Fruit fly (Drosophila melanogaster): ENCODE measurements around the gene yip2.
A peak's percentile ranks its signal among the peaks of the same experiment; 100 is the strongest.

Gene yip2

dm6 chr2L:9897296-9897695, 17.8 kb upstream of the yip2 start, which contains the start of gene RpS2 (continued):
- no peak for TF ChIP-seq ash1 (GFP tag; optimal IDR thresholded peaks at IDR 0.05)
- peak; percentile 24 for TF ChIP-seq CG3407 (GFP tag; optimal IDR thresholded peaks at IDR 0.05)
- no peak for TF ChIP-seq CG6254 (GFP tag; optimal IDR thresholded peaks at IDR 0.05)
- TF ChIP-seq CG11504 (tag; optimal IDR thresholded peaks at IDR 0.05) = no peak
- TF ChIP-seq repo (GFP tag; optimal IDR thresholded peaks at IDR 0.05) = no peak
- peak; percentile 99 for TF ChIP-seq hbn (GFP tag; IDR thresholded peaks at IDR 0.05; ENCODE audit: partially characterized antibody)
- no peak for TF ChIP-seq CG11695 (GFP tag; IDR thresholded peaks at IDR 0.05)
- no peak for TF ChIP-seq GATAe (GFP tag; conservative IDR thresholded peaks at IDR 0.05)
- no peak for TF ChIP-seq gt (GFP tag; IDR thresholded peaks at IDR 0.05)
- no peak for TF ChIP-seq CG18476 (GFP tag; optimal IDR thresholded peaks at IDR 0.05)
- peak; percentile 39 for TF ChIP-seq CG3995 (GFP tag; optimal IDR thresholded peaks at IDR 0.05)
- TF ChIP-seq gcm2 (GFP tag; optimal IDR thresholded peaks at IDR 0.05) = no peak
- TF ChIP-seq sqz (GFP tag; optimal IDR thresholded peaks at IDR 0.05) = peak; percentile 46
- TF ChIP-seq nerfin-1 (tag; optimal IDR thresholded peaks at IDR 0.05) = peak; percentile 51
- TF ChIP-seq CG3163 (GFP tag; optimal IDR thresholded peaks at IDR 0.05) = peak; percentile 25
- TF ChIP-seq Optix (GFP tag; IDR thresholded peaks at IDR 0.05) = no peak
- no peak for TF ChIP-seq CG11247 (GFP tag; IDR thresholded peaks at IDR 0.05)
- no peak for TF ChIP-seq CG10366 (GFP tag; IDR thresholded peaks at IDR 0.05)
- TF ChIP-seq CHES-1-like (GFP tag; optimal IDR thresholded peaks at IDR 0.05) = no peak
- peak; percentile 68 for TF ChIP-seq lab (GFP tag; optimal IDR thresholded peaks at IDR 0.05)
- no peak for TF ChIP-seq CG11723 (GFP tag; optimal IDR thresholded peaks at IDR 0.05)
- no peak for TF ChIP-seq kay (GFP tag; optimal IDR thresholded peaks at IDR 0.05)
- TF ChIP-seq CG17612 (GFP tag; IDR thresholded peaks at IDR 0.05) = no peak
- TF ChIP-seq Chrac-16 (GFP tag; optimal IDR thresholded peaks at IDR 0.05) = peak; percentile 21
- no peak for TF ChIP-seq CG16815 (GFP tag; optimal IDR thresholded peaks at IDR 0.05)
- TF ChIP-seq vvl (GFP tag; IDR thresholded peaks at IDR 0.05) = peak; percentile 69
- TF ChIP-seq CG3838 (GFP tag; optimal IDR thresholded peaks at IDR 0.05) = no peak
- peak; percentile 50 for TF ChIP-seq Fer3 (tag; optimal IDR thresholded peaks at IDR 0.05)
- no peak for TF ChIP-seq CG5953 (GFP tag; IDR thresholded peaks at IDR 0.05)
- peak; percentile 84 for TF ChIP-seq sd (tag; optimal IDR thresholded peaks at IDR 0.05)
- no peak for TF ChIP-seq stc (GFP tag; IDR thresholded peaks at IDR 0.05)
- no peak for TF ChIP-seq hkb (optimal IDR thresholded peaks at IDR 0.05)
- peak; percentile 22; the same call in 1 of the 2 replicates for TF ChIP-seq hkb (GFP tag; IDR thresholded peaks at IDR 0.05)

dm6 chr2L:9903028-9903427, 12.0 kb upstream of the yip2 start, which contains the start of gene Muc30E:
Muc30E (minus strand) TSS chr2L:9903128.
- TF ChIP-seq eve (GFP tag; optimal IDR thresholded peaks at IDR 0.05) = no peak
- TF ChIP-seq org-1 (GFP tag; optimal IDR thresholded peaks at IDR 0.05) = no peak
- TF ChIP-seq CG12104 (GFP tag; optimal IDR thresholded peaks at IDR 0.05) = no peak
- no peak for TF ChIP-seq Oli (tag; optimal IDR thresholded peaks at IDR 0.05)
- TF ChIP-seq dan (GFP tag; IDR thresholded peaks at IDR 0.05) = no peak
- TF ChIP-seq CG13123 (GFP tag; optimal IDR thresholded peaks at IDR 0.05) = no peak
- TF ChIP-seq Lhr (GFP tag; optimal IDR thresholded peaks at IDR 0.05) = no peak
- TF ChIP-seq CG7556 (GFP tag; optimal IDR thresholded peaks at IDR 0.05) = no peak

DNA sequence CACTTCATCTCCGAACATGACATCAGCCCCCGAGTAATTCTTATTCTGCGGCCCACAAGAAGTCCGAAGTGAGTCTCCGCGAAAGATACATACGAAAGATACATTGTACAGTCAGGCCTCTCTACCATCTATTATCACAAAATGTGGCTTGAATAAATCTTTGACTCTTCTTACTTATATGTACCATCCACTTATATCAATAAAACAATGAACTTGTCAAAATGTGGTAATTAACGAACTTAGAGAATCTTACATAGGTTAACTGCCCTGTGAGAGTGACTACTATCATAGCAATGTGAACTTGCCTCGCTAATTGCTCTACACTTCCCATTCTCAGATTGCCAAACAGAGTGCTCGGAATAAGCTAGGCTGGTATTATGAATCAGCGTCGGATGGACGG, 8.4 kb upstream of the yip2 start:
- no peak for TF ChIP-seq Atf-2 (GFP tag; optimal IDR thresholded peaks at IDR 0.05)
- no peak for TF ChIP-seq pnt (GFP tag; optimal IDR thresholded peaks at IDR 0.05)
- no peak for TF ChIP-seq CkIIα-i1 (GFP tag; IDR thresholded peaks at IDR 0.05)
- TF ChIP-seq CG11247 (GFP tag; IDR thresholded peaks at IDR 0.05) = peak; percentile 25; the same call in 1 of the 2 replicates
- TF ChIP-seq HLH54F (GFP tag; optimal IDR thresholded peaks at IDR 0.05) = no peak
- TF ChIP-seq cad (GFP tag; optimal IDR thresholded peaks at IDR 0.05) = no peak
- peak; percentile 48; the same call in 1 of the 2 replicates for TF ChIP-seq CG32532 (GFP tag; IDR thresholded peaks at IDR 0.05)
- no peak for TF ChIP-seq Fer1 (GFP tag; optimal IDR thresholded peaks at IDR 0.05)
- TF ChIP-seq Drgx (GFP tag; IDR thresholded peaks at IDR 0.05) = peak; percentile 73
- peak; percentile 14; the same call in 1 of the 3 replicates for TF ChIP-seq row (GFP tag; IDR thresholded peaks at IDR 0.05)
- peak; percentile 55; the same call in 1 of the 3 replicates for TF ChIP-seq CG11456 (GFP tag; IDR thresholded peaks at IDR 0.05)
- TF ChIP-seq Rfx (GFP tag; IDR thresholded peaks at IDR 0.05) = peak; percentile 33; the same call in 1 of the 2 replicates
- TF ChIP-seq CG14441 (GFP tag; IDR thresholded peaks at IDR 0.05) = 0 out of 2 replicates have a peak, but pooled peaks have one; percentile 29

Measured in whole organism, embryonic.